Worm (Caenorhabditis elegans) whole organism, L2 larva: ENCODE measurements around the gene pqn-71.

Experiments used
- C34F6.9 ChIP-seq: fragments of 150-350 bp; optimal IDR thresholded peaks from 2 replicates; lab custom pipeline; 2014; ENCODE audit warnings: missing biosample characterization, missing genetic modification characterization
- F13H6.1 ChIP-seq: sonication (generic microtip); optimal IDR thresholded peaks from 2 replicates; lab custom pipeline; 2016; ENCODE audit warnings: missing genetic modification characterization, missing compliant biosample characterization
- Y55F3AM.14 ChIP-seq: fragments of 200-800 bp; sonication (Bioruptor generic); optimal IDR thresholded peaks from 2 replicates; lab custom pipeline; 2018; ENCODE audit warnings: mild to moderate bottlenecking, missing genetic modification characterization, missing compliant biosample characterization
- ZK546.5 ChIP-seq: sonication (generic microtip); optimal IDR thresholded peaks from 2 replicates; lab custom pipeline; 2017; ENCODE audit warnings: missing biosample characterization, missing genetic modification characterization
- alr-1 ChIP-seq: fragments of 150-350 bp; optimal IDR thresholded peaks from 2 replicates; lab custom pipeline; 2014; ENCODE audit warnings: missing biosample characterization, missing genetic modification characterization
- ama-1 ChIP-seq: fragments of 150-350 bp; optimal IDR thresholded peaks from 2 replicates; lab custom pipeline; 2018; ENCODE audit warnings: inconsistent platforms
- blmp-1 ChIP-seq: sonication (generic microtip); optimal IDR thresholded peaks from 2 replicates; lab custom pipeline; 2017; ENCODE audit warnings: missing genetic modification characterization, mild to moderate bottlenecking, missing compliant biosample characterization, antibody characterized with exemption, moderate library complexity; ENCODE audit not compliant: insufficient read depth
- ceh-16 ChIP-seq: fragments of 150-350 bp; optimal IDR thresholded peaks from 2 replicates; lab custom pipeline; 2014; ENCODE audit warnings: missing biosample characterization, missing genetic modification characterization
- ceh-82 ChIP-seq: fragments of 150-350 bp; optimal IDR thresholded peaks from 2 replicates; lab custom pipeline; 2014; ENCODE audit warnings: missing biosample characterization, missing genetic modification characterization
- crh-2 ChIP-seq: sonication (generic microtip); optimal IDR thresholded peaks from 2 replicates; lab custom pipeline; 2017; ENCODE audit warnings: missing biosample characterization, missing genetic modification characterization
- dmd-4 ChIP-seq: sonication (generic microtip); optimal IDR thresholded peaks from 2 replicates; lab custom pipeline; 2017; ENCODE audit warnings: missing biosample characterization, missing genetic modification characterization
- egl-27 ChIP-seq: sonication (generic microtip); optimal IDR thresholded peaks from 3 replicates; lab custom pipeline; 2017; ENCODE audit warnings: missing biosample characterization, missing genetic modification reagents, missing genetic modification characterization
- elt-1 ChIP-seq: fragments of 150-350 bp; optimal IDR thresholded peaks from 2 replicates; lab custom pipeline; 2014; ENCODE audit warnings: missing biosample characterization, missing genetic modification characterization
- elt-3 ChIP-seq: sonication (generic microtip); optimal IDR thresholded peaks from 2 replicates; lab custom pipeline; 2017; ENCODE audit warnings: missing biosample characterization, missing genetic modification characterization
- fos-1 ChIP-seq: fragments of 150-350 bp; optimal IDR thresholded peaks from 2 replicates; lab custom pipeline; 2014; ENCODE audit warnings: missing biosample characterization, missing genetic modification characterization
- lin-11 ChIP-seq: fragments of 150-350 bp; sonication (generic microtip); optimal IDR thresholded peaks from 2 replicates; lab custom pipeline; 2014; ENCODE audit warnings: missing biosample characterization, missing genetic modification characterization, inconsistent platforms, mixed read lengths
- lin-39 ChIP-seq: fragments of 150-350 bp; optimal IDR thresholded peaks from 2 replicates; lab custom pipeline; 2014; ENCODE audit warnings: missing biosample characterization, missing genetic modification reagents, missing genetic modification characterization
- lsy-2 ChIP-seq, 2 experiments: fragments of 150-350 bp in 1 of 2; sonication (generic microtip) in 1 of 2; optimal IDR thresholded peaks; 2 replicates each; lab custom pipeline; 2014 to 2017; ENCODE audit warnings: missing biosample characterization in 2 of 2, missing genetic modification characterization in 2 of 2
- mbf-1 ChIP-seq: sonication (generic microtip); optimal IDR thresholded peaks from 2 replicates; lab custom pipeline; 2017; ENCODE audit warnings: missing biosample characterization, missing genetic modification characterization
- mdl-1 ChIP-seq, 2 experiments: fragments of 150-350 bp in 1 of 2; sonication (generic microtip) in 1 of 2; optimal IDR thresholded peaks; 2 replicates each; lab custom pipeline; 2017; ENCODE audit warnings: missing biosample characterization in 2 of 2, missing genetic modification characterization in 2 of 2
- nhr-10 ChIP-seq: sonication (generic microtip); optimal IDR thresholded peaks from 2 replicates; lab custom pipeline; 2017; ENCODE audit warnings: missing biosample characterization, missing genetic modification characterization
- nhr-129 ChIP-seq: fragments of 150-350 bp; optimal IDR thresholded peaks from 2 replicates; lab custom pipeline; 2014; ENCODE audit warnings: missing biosample characterization, missing genetic modification characterization
- nhr-23 ChIP-seq: fragments of 150-350 bp; optimal IDR thresholded peaks from 2 replicates; lab custom pipeline; 2014; ENCODE audit warnings: missing biosample characterization, missing genetic modification reagents, missing genetic modification characterization
- nhr-237 ChIP-seq: fragments of 150-350 bp; optimal IDR thresholded peaks from 2 replicates; lab custom pipeline; 2014; ENCODE audit warnings: missing biosample characterization, missing genetic modification characterization
- nhr-25 ChIP-seq: fragments of 150-350 bp; sonication (generic microtip); optimal IDR thresholded peaks from 3 replicates; lab custom pipeline; 2014; ENCODE audit warnings: missing biosample characterization, missing genetic modification characterization
- nhr-6 ChIP-seq: fragments of 150-350 bp; optimal IDR thresholded peaks from 2 replicates; lab custom pipeline; 2014; ENCODE audit warnings: missing biosample characterization, missing genetic modification characterization
- nhr-77 ChIP-seq: fragments of 150-350 bp; optimal IDR thresholded peaks from 2 replicates; lab custom pipeline; 2014; ENCODE audit warnings: missing biosample characterization, missing genetic modification characterization
- peb-1 ChIP-seq: fragments of 150-350 bp; optimal IDR thresholded peaks from 2 replicates; lab custom pipeline; 2014; ENCODE audit warnings: missing biosample characterization, missing genetic modification characterization
- skn-1 ChIP-seq: sonication (generic microtip); optimal IDR thresholded peaks from 2 replicates; lab custom pipeline; 2017; ENCODE audit warnings: missing biosample characterization, missing genetic modification characterization
- sma-3 ChIP-seq: sonication (generic microtip); optimal IDR thresholded peaks from 2 replicates; lab custom pipeline; 2016; ENCODE audit warnings: missing genetic modification reagents, missing genetic modification characterization, missing compliant biosample characterization
- sma-9 ChIP-seq, 2 experiments: fragments of 150-350 bp in 1 of 2; sonication (generic microtip) in 1 of 2; optimal IDR thresholded peaks; 2 replicates each; lab custom pipeline; 2014 to 2016; ENCODE audit warnings: missing genetic modification characterization in 2 of 2, mild to moderate bottlenecking in 1 of 2, missing biosample characterization in 1 of 2, missing compliant biosample characterization in 1 of 2, missing genetic modification reagents in 1 of 2, moderate library complexity in 1 of 2
- snpc-4 ChIP-seq: fragments of 150-350 bp; optimal IDR thresholded peaks from 2 replicates; lab custom pipeline; 2014; ENCODE audit warnings: missing biosample characterization, missing genetic modification characterization
- unc-39 ChIP-seq: fragments of 150-350 bp; optimal IDR thresholded peaks from 2 replicates; lab custom pipeline; 2014; ENCODE audit warnings: missing biosample characterization, missing genetic modification characterization
- ztf-1 ChIP-seq: fragments of 200-800 bp; sonication (Bioruptor generic); conservative IDR thresholded peaks from 2 replicates; pipeline ENCODE4 v1.3.6; 2022; ENCODE audit warnings: missing genetic modification characterization, missing compliant biosample characterization
- ztf-11 ChIP-seq: sonication (generic microtip); optimal IDR thresholded peaks from 2 replicates; lab custom pipeline; 2017; ENCODE audit warnings: missing biosample characterization, missing genetic modification characterization
- ztf-4 ChIP-seq: fragments of 150-350 bp; optimal IDR thresholded peaks from 2 replicates; lab custom pipeline; 2014; ENCODE audit warnings: missing biosample characterization, missing genetic modification characterization

Gene pqn-71

DNA sequence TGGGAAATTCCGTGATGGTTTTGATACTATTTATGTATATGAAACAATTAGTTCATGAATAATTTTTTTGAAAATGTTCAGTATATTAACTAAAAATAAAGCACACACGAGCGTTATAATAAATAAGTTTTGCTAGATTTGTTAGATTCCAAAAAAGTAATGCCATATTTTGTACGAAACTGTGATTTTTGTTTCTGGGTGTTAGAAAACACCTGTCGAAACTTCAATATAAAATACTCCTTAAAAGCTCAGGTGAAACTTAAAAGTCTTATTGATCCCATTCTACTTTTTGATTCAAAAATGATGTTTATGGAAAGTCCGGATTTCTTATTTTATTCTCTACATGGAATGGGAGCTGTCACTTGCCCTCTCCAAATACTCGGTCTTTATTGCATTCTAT lies 49.5 kb upstream of the pqn-71 start, which contains the start of gene srh-265:
TSS of gene srh-265 (plus strand) at position 301 of the 400 bp plus-strand sequence.
- no peak for TF ChIP-seq ceh-16
- TF ChIP-seq Y55F3AM.14 (GFP tag; lab: Kevin White, UChicago): no peak
- TF ChIP-seq unc-39 (tag; lab: Kevin White, UChicago): no peak
- no peak for TF ChIP-seq ama-1 (lab: Kevin White, UChicago)
- no peak for TF ChIP-seq nhr-129 (tag; lab: Kevin White, UChicago)
- TF ChIP-seq sma-3 (GFP tag; lab: Kevin White, UChicago): no peak
- no peak for TF ChIP-seq alr-1 (tag; lab: Kevin White, UChicago)
- no peak for TF ChIP-seq mdl-1 (tag; optimal IDR thresholded peaks at IDR 0.05; lab: Kevin White, UChicago)
- no peak for TF ChIP-seq peb-1 (tag; lab: Kevin White, UChicago)
- TF ChIP-seq elt-1 (tag; lab: Kevin White, UChicago): no peak
- TF ChIP-seq blmp-1 (tag; lab: Kevin White, UChicago): no peak
- TF ChIP-seq ztf-1 (GFP tag; lab: Robert Waterston, UW): no peak
- no peak for TF ChIP-seq nhr-77 (tag; lab: Kevin White, UChicago)
- TF ChIP-seq egl-27: no peak
- no peak for TF ChIP-seq mbf-1
- TF ChIP-seq lin-11 (tag; lab: Kevin White, UChicago): no peak
- TF ChIP-seq elt-3 (tag; lab: Kevin White, UChicago): no peak

DNA sequence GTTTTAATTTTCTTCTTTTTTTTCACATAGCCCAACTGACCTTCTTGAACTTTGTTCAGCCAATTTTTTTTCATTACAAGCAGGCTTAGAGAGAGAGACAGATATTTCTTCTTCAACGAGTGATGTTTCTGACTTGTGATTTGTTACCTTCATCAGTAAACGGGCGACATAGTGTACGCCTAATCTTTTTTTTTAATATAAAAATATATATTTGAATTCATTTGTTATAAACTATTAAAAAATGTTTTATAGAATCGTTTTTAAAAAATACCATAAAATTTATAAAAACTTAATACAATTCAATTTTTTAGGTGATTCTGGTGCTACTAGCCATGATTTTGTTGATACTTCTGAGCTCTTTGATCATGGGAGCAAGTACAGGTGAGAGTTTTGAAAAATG lies 47.7 kb upstream of the pqn-71 start, which contains the start of gene T06E6.10:
TSS of gene T06E6.10 (plus strand) at position 301 of the 400 bp plus-strand sequence.
- no peak for TF ChIP-seq crh-2 (tag; lab: Kevin White, UChicago)
- no peak for TF ChIP-seq snpc-4 (tag; lab: Kevin White, UChicago)
- TF ChIP-seq nhr-10 (tag; lab: Kevin White, UChicago): no peak
- no peak for TF ChIP-seq ztf-11
- TF ChIP-seq lin-39: no peak
- no peak for TF ChIP-seq ZK546.5 (tag; lab: Kevin White, UChicago)
- no peak for TF ChIP-seq elt-3 (tag; lab: Kevin White, UChicago)
- TF ChIP-seq nhr-129 (tag; lab: Kevin White, UChicago): no peak
- no peak for TF ChIP-seq sma-9 (GFP tag; optimal IDR thresholded peaks at IDR 0.05; lab: Kevin White, UChicago)
- TF ChIP-seq sma-9 (tag; optimal IDR thresholded peaks at IDR 0.05; lab: Kevin White, UChicago): no peak
- no peak for TF ChIP-seq nhr-237 (tag; lab: Kevin White, UChicago)
- TF ChIP-seq ceh-16: no peak
- TF ChIP-seq lsy-2 (tag; optimal IDR thresholded peaks at IDR 0.05; lab: Kevin White, UChicago): no peak
- TF ChIP-seq F13H6.1 (tag; lab: Kevin White, UChicago): no peak
- no peak for TF ChIP-seq nhr-23 (tag; lab: Kevin White, UChicago)
- TF ChIP-seq nhr-6: no peak
- no peak for TF ChIP-seq blmp-1 (tag; lab: Kevin White, UChicago)

DNA sequence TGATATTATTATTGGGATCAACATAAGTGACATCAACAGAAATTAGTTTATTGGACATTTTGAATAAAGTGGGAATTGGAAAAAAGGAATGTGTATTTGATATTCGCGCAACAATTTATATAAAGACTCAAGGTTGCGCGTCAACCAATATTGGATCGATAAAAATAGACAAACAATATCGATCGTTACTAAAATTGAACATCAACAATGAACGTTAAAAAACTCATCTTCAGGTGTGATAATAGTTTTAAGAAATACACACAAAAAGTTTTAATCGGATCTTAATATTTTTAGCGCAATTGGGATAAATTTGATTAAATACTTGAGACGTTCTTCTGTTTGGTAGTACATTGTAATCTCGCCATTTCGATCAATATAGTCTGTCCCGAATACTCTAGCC lies 41.9 kb upstream of the pqn-71 start, which contains the start of gene fbxa-104:
TSS of gene fbxa-104 (minus strand) at position 83 of the 400 bp plus-strand sequence.
- no peak for TF ChIP-seq skn-1 (tag; lab: Kevin White, UChicago)
- no peak for TF ChIP-seq C34F6.9 (tag; lab: Kevin White, UChicago)
- TF ChIP-seq elt-1 (tag; lab: Kevin White, UChicago): no peak
- TF ChIP-seq nhr-23 (tag; lab: Kevin White, UChicago): no peak
- TF ChIP-seq ceh-82: no peak
- no peak for TF ChIP-seq ztf-4 (tag; lab: Kevin White, UChicago)
- no peak for TF ChIP-seq dmd-4
- no peak for TF ChIP-seq fos-1 (tag; lab: Kevin White, UChicago)
- no peak for TF ChIP-seq ztf-11
- no peak for TF ChIP-seq ceh-16
- TF ChIP-seq lin-39: no peak
- no peak for TF ChIP-seq nhr-77 (tag; lab: Kevin White, UChicago)
- no peak for TF ChIP-seq F13H6.1 (tag; lab: Kevin White, UChicago)
- no peak for TF ChIP-seq nhr-25 (tag; lab: Kevin White, UChicago)
- no peak for TF ChIP-seq lsy-2 (tag; optimal IDR thresholded peaks at IDR 0.05; lab: Kevin White, UChicago)
- TF ChIP-seq mdl-1 (tag; optimal IDR thresholded peaks at IDR 0.05; lab: Kevin White, UChicago): no peak
